Fruit fly (Drosophila melanogaster) whole organism, embryonic: ENCODE data around the gene CG43850.

Source experiments
- Ada2b ChIP-seq: fragments of 200-800 bp; sonication (Bioruptor generic); IDR thresholded peaks from 2 replicates; pipeline ENCODE4 v1.3.6; 2022; ENCODE audit warnings: missing biosample characterization, missing genetic modification characterization
- BEAF-32 ChIP-seq: fragments of 200-800 bp; sonication (Bioruptor generic); optimal IDR thresholded peaks from 3 replicates; lab custom pipeline; 2017; ENCODE audit warnings: missing biosample characterization, missing genetic modification characterization, mild to moderate bottlenecking, moderate library complexity, missing genetic modification reagents
- CG12391 ChIP-seq: fragments of 200-800 bp; sonication (Bioruptor generic); optimal IDR thresholded peaks from 3 replicates; lab custom pipeline; 2018; ENCODE audit warnings: missing biosample characterization, mild to moderate bottlenecking, missing genetic modification characterization, moderate library complexity
- CG12744 ChIP-seq: fragments of 200-800 bp; sonication (Bioruptor generic); optimal IDR thresholded peaks from 2 replicates; lab custom pipeline; 2016; ENCODE audit warnings: missing biosample characterization, missing genetic modification characterization
- CG13424 ChIP-seq: fragments of 200-800 bp; sonication (Bioruptor generic); optimal IDR thresholded peaks from 2 replicates; lab custom pipeline; 2019; ENCODE audit warnings: missing biosample characterization, mild to moderate bottlenecking, missing genetic modification characterization, moderate library complexity
- CG15514 ChIP-seq: fragments of 200-800 bp; sonication (Bioruptor generic); optimal IDR thresholded peaks from 3 replicates; lab custom pipeline; 2017; ENCODE audit warnings: missing biosample characterization, missing genetic modification characterization, mild to moderate bottlenecking, moderate library complexity, missing genetic modification reagents
- CG15601 ChIP-seq: fragments of 200-800 bp; sonication (Bioruptor generic); optimal IDR thresholded peaks from 3 replicates; lab custom pipeline; 2019; ENCODE audit warnings: missing biosample characterization, mild to moderate bottlenecking, missing genetic modification characterization, moderate library complexity
- CG17328 ChIP-seq: fragments of 200-800 bp; sonication (Bioruptor generic); IDR thresholded peaks from 2 replicates; pipeline ENCODE4 v1.3.6; 2022; ENCODE audit warnings: missing biosample characterization, missing genetic modification characterization
- CG17361 ChIP-seq: fragments of 200-800 bp; sonication (Bioruptor generic); IDR thresholded peaks from 3 replicates; pipeline ENCODE4 v1.3.6; 2022; ENCODE audit warnings: missing biosample characterization, missing genetic modification characterization
- CG17829 ChIP-seq: fragments of 200-800 bp; optimal IDR thresholded peaks from 2 replicates; lab custom pipeline; 2019; ENCODE audit warnings: missing biosample characterization, mild to moderate bottlenecking, missing genetic modification characterization, moderate library complexity
- CG18262 ChIP-seq: fragments of 200-800 bp; optimal IDR thresholded peaks from 3 replicates; lab custom pipeline; 2019; ENCODE audit warnings: missing biosample characterization, mild to moderate bottlenecking, missing genetic modification characterization, moderate library complexity
- CG2116 ChIP-seq: fragments of 200-800 bp; sonication (Bioruptor generic); optimal IDR thresholded peaks from 3 replicates; lab custom pipeline; 2018; ENCODE audit warnings: missing biosample characterization, mild to moderate bottlenecking, missing genetic modification characterization
- CG2120 ChIP-seq: fragments of 200-800 bp; sonication (Bioruptor generic); optimal IDR thresholded peaks from 3 replicates; lab custom pipeline; 2016; ENCODE audit warnings: missing biosample characterization, missing genetic modification characterization
- CG30020 ChIP-seq: fragments of 200-800 bp; optimal IDR thresholded peaks from 2 replicates; lab custom pipeline; 2019; ENCODE audit warnings: missing biosample characterization, mild to moderate bottlenecking, missing genetic modification characterization, moderate library complexity
- CG30403 ChIP-seq: fragments of 200-800 bp; sonication (Bioruptor generic); optimal IDR thresholded peaks from 3 replicates; lab custom pipeline; 2016; ENCODE audit warnings: missing biosample characterization, missing genetic modification characterization
- CG3726 ChIP-seq: fragments of 200-800 bp; sonication (Bioruptor generic); IDR thresholded peaks from 3 replicates; pipeline ENCODE4, ENCODE4 v1.3.6; 2022; ENCODE audit warnings: missing biosample characterization, missing genetic modification characterization
- CG4617 ChIP-seq: fragments of 200-800 bp; sonication (Bioruptor generic); optimal IDR thresholded peaks from 3 replicates; lab custom pipeline; 2016; ENCODE audit warnings: missing biosample characterization, missing genetic modification characterization, borderline replicate concordance
- CG6689 ChIP-seq: fragments of 200-800 bp; sonication (Bioruptor generic); IDR thresholded peaks from 2 replicates; pipeline ENCODE4 v1.3.6; 2022; ENCODE audit warnings: missing biosample characterization, missing genetic modification characterization
- CG8089 ChIP-seq: fragments of 200-800 bp; sonication (Bioruptor generic); optimal IDR thresholded peaks from 3 replicates; lab custom pipeline; 2016; ENCODE audit warnings: missing biosample characterization, missing genetic modification characterization
- CG9797 ChIP-seq: fragments of 200-800 bp; sonication (Bioruptor generic); optimal IDR thresholded peaks from 3 replicates; lab custom pipeline; 2018; ENCODE audit warnings: missing biosample characterization, mild to moderate bottlenecking, missing genetic modification characterization
- CoRest ChIP-seq: fragments of 200-800 bp; sonication (Bioruptor generic); optimal IDR thresholded peaks from 3 replicates; lab custom pipeline; 2018; ENCODE audit warnings: missing biosample characterization, mild to moderate bottlenecking, missing genetic modification characterization, moderate library complexity
- Dp ChIP-seq: fragments of 200-800 bp; sonication (Bioruptor generic); optimal IDR thresholded peaks from 2 replicates; lab custom pipeline; 2018; ENCODE audit warnings: missing biosample characterization, mild to moderate bottlenecking, missing genetic modification characterization, moderate library complexity
- E2f2 ChIP-seq: fragments of 200-800 bp; sonication (Bioruptor generic); IDR thresholded peaks from 2 replicates; pipeline ENCODE4 v1.3.6; 2022; ENCODE audit warnings: missing biosample characterization, missing genetic modification characterization
- MBD-R2 ChIP-seq: fragments of 200-800 bp; sonication (Bioruptor generic); IDR thresholded peaks from 2 replicates; pipeline ENCODE4 v1.3.6; 2022; ENCODE audit warnings: missing biosample characterization, missing genetic modification characterization
- MESR4 ChIP-seq: fragments of 200-800 bp; sonication (Bioruptor generic); optimal IDR thresholded peaks from 2 replicates; lab custom pipeline; 2018; ENCODE audit warnings: missing biosample characterization, mild to moderate bottlenecking, missing genetic modification characterization, moderate library complexity
- Med ChIP-seq: fragments of 200-800 bp; sonication (Bioruptor generic); peaks from one replicate; lab custom pipeline; 2016; ENCODE audit warnings: missing biosample characterization, missing genetic modification characterization, mild to moderate bottlenecking, inconsistent platforms, moderate library complexity
- Scr ChIP-seq: fragments of 200-800 bp; sonication (Bioruptor generic); IDR thresholded peaks from 2 replicates; pipeline ENCODE4 v1.3.6; 2022; ENCODE audit warnings: missing biosample characterization, missing genetic modification characterization; ENCODE audit not compliant: partially characterized antibody
- Sox102F ChIP-seq: fragments of 200-800 bp; sonication (Bioruptor generic); optimal IDR thresholded peaks from 2 replicates; lab custom pipeline; 2018; ENCODE audit warnings: missing biosample characterization, mild to moderate bottlenecking, missing genetic modification characterization, moderate library complexity
- Sry-δ ChIP-seq: fragments of 200-800 bp; sonication (Bioruptor generic); optimal IDR thresholded peaks from 2 replicates; lab custom pipeline; 2016; ENCODE audit warnings: missing biosample characterization, missing genetic modification characterization
- Vsx1 ChIP-seq: fragments of 200-800 bp; sonication (Bioruptor generic); optimal IDR thresholded peaks from 2 replicates; lab custom pipeline; 2017; ENCODE audit warnings: missing biosample characterization, mild to moderate bottlenecking, missing genetic modification characterization, missing genetic modification reagents
- Xbp1 ChIP-seq: fragments of 200-800 bp; sonication (Bioruptor generic); optimal IDR thresholded peaks from 3 replicates; lab custom pipeline; 2016; ENCODE audit warnings: missing biosample characterization, mild to moderate bottlenecking, missing genetic modification characterization
- cad ChIP-seq: fragments of >200 bp; optimal IDR thresholded peaks from 2 replicates; lab custom pipeline; 2017; ENCODE audit warnings: missing biosample characterization, missing genetic modification characterization
- cato ChIP-seq: fragments of 200-800 bp; sonication (Bioruptor generic); optimal IDR thresholded peaks from 2 replicates; lab custom pipeline; 2016; ENCODE audit warnings: missing biosample characterization, missing genetic modification characterization, borderline replicate concordance
- dmrt99B ChIP-seq: fragments of 200-800 bp; sonication (Bioruptor generic); optimal IDR thresholded peaks from 2 replicates; lab custom pipeline; 2018; ENCODE audit warnings: missing biosample characterization, mild to moderate bottlenecking, missing genetic modification characterization, moderate library complexity
- ewg ChIP-seq: fragments of 200-800 bp; sonication (Bioruptor generic); optimal IDR thresholded peaks from 3 replicates; lab custom pipeline; 2017; ENCODE audit warnings: mild to moderate bottlenecking, missing biosample characterization, missing genetic modification reagents, missing genetic modification characterization
- grau ChIP-seq: fragments of 200-800 bp; optimal IDR thresholded peaks from 3 replicates; lab custom pipeline; 2019; ENCODE audit warnings: missing biosample characterization, mild to moderate bottlenecking, missing genetic modification characterization, moderate library complexity
- kay ChIP-seq: fragments of 200-800 bp; sonication (Bioruptor generic); optimal IDR thresholded peaks from 2 replicates; lab custom pipeline; 2016; ENCODE audit warnings: missing biosample characterization, missing genetic modification characterization
- mam ChIP-seq: fragments of 200-800 bp; sonication (Bioruptor generic); optimal IDR thresholded peaks from 3 replicates; lab custom pipeline; 2016; ENCODE audit warnings: missing biosample characterization, missing genetic modification characterization
- nerfin-2 ChIP-seq: fragments of 200-800 bp; sonication (Bioruptor generic); IDR thresholded peaks from 2 replicates; pipeline ENCODE4 v1.3.6; 2022; ENCODE audit warnings: missing biosample characterization, missing genetic modification characterization; ENCODE audit not compliant: partially characterized antibody
- onecut ChIP-seq: fragments of 200-800 bp; sonication (Bioruptor generic); IDR thresholded peaks from 2 replicates; pipeline ENCODE4 v1.3.6; 2022; ENCODE audit warnings: missing biosample characterization, missing genetic modification characterization
- prd ChIP-seq, 3 experiments: fragments of >200 bp in 2 of 3; fragments of 200-800 bp in 1 of 3; sonication (Bioruptor generic) in 1 of 3; optimal IDR thresholded peaks in 2 of 3; IDR thresholded peaks in 1 of 3; 2 replicates in 2 of 3; 3 replicates in 1 of 3; pipeline versions ENCODE4 v1.3.6 to Lab custom; 2017 to 2022; ENCODE audit warnings: missing biosample characterization in 1 of 3, missing genetic modification characterization in 1 of 3
- pzg ChIP-seq: fragments of 200-800 bp; sonication (Bioruptor generic); optimal IDR thresholded peaks from 3 replicates; lab custom pipeline; 2018; ENCODE audit warnings: missing biosample characterization, mild to moderate bottlenecking, missing genetic modification characterization, moderate library complexity
- slbo ChIP-seq: fragments of 200-800 bp; sonication (Bioruptor generic); IDR thresholded peaks from 2 replicates; pipeline ENCODE4 v1.3.6; 2022; ENCODE audit warnings: missing biosample characterization, missing genetic modification characterization
- stwl ChIP-seq: fragments of 200-800 bp; sonication (Bioruptor generic); optimal IDR thresholded peaks from 3 replicates; lab custom pipeline; 2018; ENCODE audit warnings: missing biosample characterization, mild to moderate bottlenecking, missing genetic modification characterization, moderate library complexity
- trem ChIP-seq: fragments of 200-800 bp; optimal IDR thresholded peaks from 3 replicates; lab custom pipeline; 2019; ENCODE audit warnings: missing biosample characterization, mild to moderate bottlenecking, missing genetic modification characterization, moderate library complexity
- unc-4 ChIP-seq: fragments of 200-800 bp; sonication (Bioruptor generic); IDR thresholded peaks from 2 replicates; pipeline ENCODE4 v1.3.6; 2022; ENCODE audit warnings: missing biosample characterization, missing genetic modification characterization; ENCODE audit not compliant: partially characterized antibody
- wdn ChIP-seq: fragments of 200-800 bp; sonication (Bioruptor generic); IDR thresholded peaks from 2 replicates; pipeline ENCODE4 v1.3.6; 2022; ENCODE audit warnings: missing biosample characterization, missing genetic modification characterization
- wor ChIP-seq: fragments of 200-800 bp; sonication (Bioruptor generic); IDR thresholded peaks from 2 replicates; pipeline ENCODE4 v1.3.6; 2022; ENCODE audit warnings: missing biosample characterization, missing genetic modification characterization

CG43850 gene

dm6 chr2L:13382351-13383029 lies 32.7 kb upstream of the CG43850 start, which contains the start of gene loqs (continued):
- TF ChIP-seq CG4617 (GFP tag; lab: Kevin White, UChicago) = peak; percentile 31
- TF ChIP-seq Sry-δ (GFP tag; lab: Kevin White, UChicago) = peak; percentile 4
- peak; percentile 60 for TF ChIP-seq CG12391 (tag; lab: Kevin White, UChicago)
- no peak for TF ChIP-seq cato (GFP tag; lab: Kevin White, UChicago)
- peak; percentile 50; the same call in 1 of the 2 replicates for TF ChIP-seq unc-4 (GFP tag; lab: Robert Waterston, UW)
- TF ChIP-seq CG12744 (GFP tag; lab: Kevin White, UChicago) = no peak
- TF ChIP-seq stwl (tag; lab: Kevin White, UChicago) = peak; percentile 50
- TF ChIP-seq nerfin-2 (GFP tag; lab: Robert Waterston, UW) = no peak
- TF ChIP-seq CG17829 (tag; lab: Kevin White, UChicago) = peak; percentile 18
- no peak for TF ChIP-seq CG8089
- TF ChIP-seq CG17361 (GFP tag; lab: Robert Waterston, UW) = 0 out of 3 replicates have a peak, but pooled peaks have one; percentile 27
- no peak for TF ChIP-seq dmrt99B (tag; lab: Kevin White, UChicago)
- no peak for TF ChIP-seq CG17328 (GFP tag; lab: Robert Waterston, UW)
- peak; percentile 55 for TF ChIP-seq MESR4 (GFP tag; lab: Kevin White, UChicago)
- TF ChIP-seq CG3726 = no peak
- TF ChIP-seq CG6689 (GFP tag; lab: Robert Waterston, UW) = 0 out of 2 replicates have a peak, but pooled peaks have one; percentile 5
- peak; percentile 68 for TF ChIP-seq MBD-R2 (GFP tag; lab: Robert Waterston, UW)
- peak; percentile 25 for TF ChIP-seq pzg (GFP tag; lab: Kevin White, UChicago)
- peak; percentile 55 for TF ChIP-seq CG30020 (tag; lab: Kevin White, UChicago)
- no peak for TF ChIP-seq wdn
- TF ChIP-seq CG18262 = peak; percentile 7
- TF ChIP-seq trem (tag; lab: Kevin White, UChicago) = peak; percentile 54
- peak; percentile 99 for TF ChIP-seq onecut (GFP tag; lab: Robert Waterston, UW)
- TF ChIP-seq BEAF-32 (GFP tag; lab: Kevin White, UChicago) = peak; percentile 45
- TF ChIP-seq Vsx1 (GFP tag; lab: Kevin White, UChicago) = no peak
- no peak for TF ChIP-seq ewg (GFP tag; lab: Kevin White, UChicago)
- TF ChIP-seq CG30403 (GFP tag; lab: Kevin White, UChicago) = peak; percentile 18
- TF ChIP-seq CG2120 (GFP tag; lab: Kevin White, UChicago) = peak; percentile 45
- TF ChIP-seq cad = no peak
- no peak for TF ChIP-seq CG9797 (GFP tag; lab: Kevin White, UChicago)
- TF ChIP-seq wor (GFP tag; lab: Robert Waterston, UW) = no peak
- TF ChIP-seq mam (GFP tag; lab: Kevin White, UChicago) = no peak
- TF ChIP-seq CG13424 (tag; lab: Kevin White, UChicago) = peak; percentile 31
- peak; percentile 29 for TF ChIP-seq grau (tag; lab: Kevin White, UChicago)
- no peak for TF ChIP-seq prd (optimal IDR thresholded peaks at IDR 0.05; lab: Kevin White, UChicago)
- TF ChIP-seq prd (GFP tag; IDR thresholded peaks at IDR 0.05; lab: Robert Waterston, UW) = 0 out of 3 replicates have a peak, but pooled peaks have one; percentile 7
- TF ChIP-seq Xbp1 = peak; percentile 8
- TF ChIP-seq kay (GFP tag; lab: Kevin White, UChicago) = no peak
- TF ChIP-seq CG2116 (GFP tag; lab: Kevin White, UChicago) = peak; percentile 83
- no peak for TF ChIP-seq Sox102F (GFP tag; lab: Kevin White, UChicago)
- peak; percentile 3 for TF ChIP-seq CoRest (tag; lab: Kevin White, UChicago)
- TF ChIP-seq E2f2 (GFP tag; lab: Robert Waterston, UW) = peak; percentile 83
- TF ChIP-seq Ada2b (GFP tag; lab: Robert Waterston, UW) = peak; percentile 10; the same call in 1 of the 2 replicates
- TF ChIP-seq CG15601 (tag; lab: Kevin White, UChicago) = peak; percentile 12
- TF ChIP-seq Dp (GFP tag; lab: Kevin White, UChicago) = peak; percentile 77
- peak; percentile 51 for TF ChIP-seq Scr (GFP tag; lab: Robert Waterston, UW)
- peak; percentile 46; the same call in 1 of the 2 replicates for TF ChIP-seq slbo (GFP tag; lab: Robert Waterston, UW)
- peak; percentile 18 for TF ChIP-seq CG15514
- TF ChIP-seq Med = peak; percentile 25
